Worm (Caenorhabditis elegans) whole organism, L4 larva: ENCODE measurements around the gene C29A12.6.

Experiments used
- F49E8.2 ChIP-seq: sonication (generic microtip); optimal IDR thresholded peaks from 2 replicates; lab custom pipeline; 2016; ENCODE audit warnings: missing compliant biosample characterization, mild to moderate bottlenecking, missing genetic modification characterization, borderline replicate concordance
- cey-2 ChIP-seq: sonication (generic microtip); optimal IDR thresholded peaks from 3 replicates; lab custom pipeline; 2017; ENCODE audit warnings: missing genetic modification characterization, mild to moderate bottlenecking, missing compliant biosample characterization, antibody characterized with exemption, borderline replicate concordance; ENCODE audit not compliant: insufficient read depth
- dmd-9 ChIP-seq: fragments of 200-800 bp; sonication (Bioruptor generic); IDR thresholded peaks from 2 replicates; pipeline ENCODE4 v1.3.6; 2022; ENCODE audit warnings: missing genetic modification reagents, missing genetic modification characterization, missing compliant biosample characterization
- egl-27 ChIP-seq: sonication (generic microtip); optimal IDR thresholded peaks from 3 replicates; lab custom pipeline; 2017; ENCODE audit warnings: missing biosample characterization, missing genetic modification reagents, missing genetic modification characterization
- fkh-10 ChIP-seq: fragments of 150-350 bp; optimal IDR thresholded peaks from 2 replicates; lab custom pipeline; 2014; ENCODE audit warnings: missing biosample characterization, missing genetic modification reagents, missing genetic modification characterization
- lsy-2 ChIP-seq, 2 experiments: fragments of 150-350 bp in 1 of 2; sonication (generic microtip) in 1 of 2; optimal IDR thresholded peaks; 2 replicates each; lab custom pipeline; 2014 to 2017; ENCODE audit warnings: missing biosample characterization in 2 of 2, missing genetic modification characterization in 2 of 2
- nhr-42 ChIP-seq: fragments of 200-800 bp; sonication (Bioruptor generic); IDR thresholded peaks from 2 replicates; pipeline ENCODE4 v1.3.6; 2022; ENCODE audit warnings: missing genetic modification characterization, missing compliant biosample characterization
- snpc-4 ChIP-seq: fragments of 150-350 bp; optimal IDR thresholded peaks from 2 replicates; lab custom pipeline; 2014; ENCODE audit warnings: missing biosample characterization, missing genetic modification characterization
- zag-1 ChIP-seq: fragments of 150-350 bp; optimal IDR thresholded peaks from 2 replicates; lab custom pipeline; 2014; ENCODE audit warnings: missing biosample characterization, missing genetic modification characterization
- zip-11 ChIP-seq: fragments of 200-800 bp; sonication (Bioruptor generic); IDR thresholded peaks from 2 replicates; pipeline ENCODE4 v1.3.6; 2022; ENCODE audit warnings: missing genetic modification characterization, missing compliant biosample characterization

ce11 chrV:10898107-10898506 is 51.1 kb downstream of the C29A12.6 start, which contains the start of gene F32D8.7:
- TF ChIP-seq nhr-42 (no peak), zag-1 (tag; lab: Kevin White, UChicago) (no peak), snpc-4 (no peak), fkh-10 (no peak), cey-2 (tag; lab: Kevin White, UChicago) (no peak), F49E8.2 (tag; lab: Kevin White, UChicago) (no peak), zip-11 (no peak), lsy-2 (tag; optimal IDR thresholded peaks at IDR 0.05; lab: Kevin White, UChicago) (no peak), dmd-9 (GFP tag; lab: Robert Waterston, UW) (no peak), egl-27 (tag; lab: Kevin White, UChicago) (no peak)
